Worm (Caenorhabditis elegans): ENCODE results near the gene C15B12.1.

DNA sequence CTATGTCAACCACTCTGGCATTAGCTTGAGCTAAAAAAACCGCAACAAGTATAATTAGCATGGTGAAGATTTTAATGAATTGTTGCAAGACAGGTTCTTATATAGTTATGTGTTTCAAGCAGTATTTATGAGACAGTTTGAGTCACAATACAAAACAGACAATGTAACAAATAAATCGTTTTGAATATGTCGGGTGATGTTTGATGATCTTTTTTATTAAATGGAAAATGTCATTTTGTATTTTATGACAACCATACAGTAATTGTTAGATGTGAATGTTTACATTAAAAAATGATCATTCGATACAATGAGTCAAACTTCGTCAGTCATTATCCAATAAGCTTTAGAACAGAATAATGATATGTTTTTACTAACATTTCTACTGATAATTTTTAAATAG, 33.2 kb upstream of the C15B12.1 start, which contains the start of gene K10C2.7:
- TF ChIP-seq him-1 (tag; optimal IDR thresholded peaks at IDR 0.05), result no peak
- no peak for TF ChIP-seq W03F9.2 (tag; optimal IDR thresholded peaks at IDR 0.05)

Measured in whole organism, L4/young adult.